Worm (Caenorhabditis elegans): Measurements from ENCODE around the gene gst-11.

DNA sequence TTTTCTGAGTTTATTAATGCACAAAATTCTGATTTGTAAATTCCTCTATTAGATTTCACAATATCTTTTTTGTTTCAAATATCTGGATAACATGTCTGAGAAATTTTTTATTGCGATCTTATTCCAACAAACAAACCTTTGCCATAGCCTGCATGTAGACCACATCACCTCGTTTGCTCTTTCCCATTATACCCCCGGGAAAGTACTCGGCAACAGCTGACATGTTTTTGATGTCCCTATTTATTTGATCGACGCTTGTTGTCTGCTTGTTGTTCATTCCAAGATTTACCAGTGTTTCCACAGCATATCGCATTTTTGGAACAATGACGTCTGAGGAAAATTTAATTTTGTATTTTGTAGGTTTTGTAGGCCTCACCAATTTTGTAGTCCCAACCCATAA lies 33.7 kb downstream of the gst-11 start:
- TF ChIP-seq ceh-82 (tag; optimal IDR thresholded peaks at IDR 0.05) (no peak), nhr-11 (tag; optimal IDR thresholded peaks at IDR 0.05) (no peak), jun-1 (tag; optimal IDR thresholded peaks at IDR 0.05) (no peak), mdl-1 (tag; optimal IDR thresholded peaks at IDR 0.05) (no peak), pqm-1 (tag; optimal IDR thresholded peaks at IDR 0.05) (no peak), unc-39 (tag; optimal IDR thresholded peaks at IDR 0.05) (no peak), aly-2 (tag; optimal IDR thresholded peaks at IDR 0.05) (no peak), ZK546.5 (tag; optimal IDR thresholded peaks at IDR 0.05) (no peak), nhr-77 (tag; optimal IDR thresholded peaks at IDR 0.05) (no peak)
